Fruit fly (Drosophila melanogaster): ENCODE data around the gene kdn.

dm6 chrX:6355090-6355679 lies 4.8 kb downstream of the kdn start:
- TF ChIP-seq CG8478 (optimal IDR thresholded peaks at IDR 0.05), result no peak
- no peak for TF ChIP-seq CTCF (optimal IDR thresholded peaks at IDR 0.05)
